Worm (Caenorhabditis elegans) whole organism, midembryonic: ENCODE results near the gene fbxb-19.

Experiments
- klf-2 ChIP-seq: fragments of 200-800 bp; sonication (Bioruptor generic); conservative IDR thresholded peaks from 2 replicates; pipeline ENCODE4 v1.3.6; 2022; ENCODE audit warnings: missing genetic modification reagents, missing genetic modification characterization, missing compliant biosample characterization
- ref-1 ChIP-seq: fragments of 200-800 bp; sonication (Bioruptor generic); conservative IDR thresholded peaks from 2 replicates; pipeline ENCODE4 v1.3.6; 2022; ENCODE audit warnings: missing genetic modification reagents, missing genetic modification characterization, missing compliant biosample characterization

DNA sequence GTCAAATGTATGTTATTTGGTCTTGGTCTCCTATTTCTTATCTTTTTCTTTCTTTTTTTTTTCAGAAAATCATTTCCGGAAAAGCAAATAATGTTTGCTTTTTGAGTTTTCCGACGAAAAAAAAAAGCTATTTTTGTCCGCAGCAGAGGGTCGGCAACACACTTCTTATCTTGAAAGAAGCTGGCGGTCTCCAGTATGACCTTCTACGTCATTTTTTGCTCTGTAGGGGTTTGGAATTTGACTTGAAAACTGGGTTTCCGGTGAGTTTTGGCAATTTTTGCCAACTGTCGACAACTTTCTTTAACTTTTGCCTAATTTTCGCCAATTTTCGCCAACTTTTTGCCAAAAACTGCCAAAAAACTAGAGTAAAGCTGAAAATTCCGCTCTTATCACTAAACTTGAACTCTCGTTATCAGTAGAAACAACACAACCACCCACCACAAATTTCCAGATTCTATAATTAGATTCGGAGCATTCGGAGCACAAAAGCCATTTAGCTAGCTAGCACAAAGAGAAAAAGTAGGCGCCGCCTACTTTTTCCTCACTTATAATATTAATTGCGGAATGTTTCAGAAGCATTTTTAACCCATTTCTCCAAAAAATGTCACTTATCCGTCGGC lies 18.6 kb downstream of the fbxb-19 start, which contains the start of gene nhx-6:
- TF ChIP-seq klf-2 (GFP tag; lab: Robert Waterston, UW) = no peak
- TF ChIP-seq ref-1 (GFP tag; lab: Robert Waterston, UW) = no peak
